Fruit fly (Drosophila melanogaster) S2 (cell line): ENCODE data around the gene mal.

Experiments
- CG8478 ChIP-seq: fragments of >200 bp; optimal IDR thresholded peaks from 2 replicates; lab custom pipeline; 2018
- CTCF ChIP-seq, 2 experiments: fragments of >200 bp; optimal IDR thresholded peaks; 2 replicates each; lab custom pipeline; 2018

mal gene

DNA sequence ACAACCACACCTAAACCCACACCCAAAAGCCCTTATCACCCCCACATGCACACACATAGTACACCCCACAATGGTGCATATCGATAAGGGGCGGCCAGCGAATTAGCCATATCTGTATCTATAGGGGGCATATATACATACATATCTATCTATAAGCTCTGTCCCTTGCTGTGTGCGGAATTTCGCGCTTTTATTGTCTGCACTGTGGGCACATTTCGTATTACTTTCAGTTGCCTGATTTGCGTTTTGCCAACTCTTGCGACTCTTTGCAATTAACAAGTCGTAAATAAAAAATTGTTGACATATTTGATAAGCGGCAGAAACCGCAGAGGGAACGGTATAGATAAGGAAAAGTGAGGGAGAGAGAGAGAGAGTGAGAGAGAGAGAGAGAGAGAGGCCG is 51.9 kb downstream of the mal start:
- no peak for TF ChIP-seq CTCF (optimal IDR thresholded peaks at IDR 0.05; lab: Kevin White, UChicago)
- no peak for TF ChIP-seq CG8478 (lab: Kevin White, UChicago)
